Fruit fly (Drosophila melanogaster): ENCODE data around the gene CG14151.
A peak's percentile ranks its signal among the peaks of the same experiment; 100 is the strongest.

CG14151 gene

dm6 chr3L:10664511-10665062 lies 36.3 kb upstream of the CG14151 start, which contains the start of gene simj (continued):
- TF ChIP-seq CG3726 (GFP tag; IDR thresholded peaks at IDR 0.05) (no peak), CG13287 (GFP tag; IDR thresholded peaks at IDR 0.05; ENCODE audit: partially characterized antibody) (peak; percentile 88), Oaz (GFP tag; IDR thresholded peaks at IDR 0.05) (no peak), Kr (GFP tag; optimal IDR thresholded peaks at IDR 0.05) (no peak), sd (tag; optimal IDR thresholded peaks at IDR 0.05) (peak; percentile 59), pan (optimal IDR thresholded peaks at IDR 0.05) (no peak), pan (GFP tag; optimal IDR thresholded peaks at IDR 0.05 in 1 of 2, IDR thresholded peaks at IDR 0.05 in 1 of 2) (peak in 1 of 2 experiments; percentile 27), Fer1 (GFP tag; optimal IDR thresholded peaks at IDR 0.05) (peak; percentile 80), fd64A (GFP tag; optimal IDR thresholded peaks at IDR 0.05) (peak; percentile 50), CG8924 (tag; optimal IDR thresholded peaks at IDR 0.05) (peak; percentile 81), ewg (GFP tag; optimal IDR thresholded peaks at IDR 0.05) (peak; percentile 67), grn (GFP tag; optimal IDR thresholded peaks at IDR 0.05) (peak; percentile 68), ab (GFP tag; optimal IDR thresholded peaks at IDR 0.05) (no peak), Bteb2 (GFP tag; optimal IDR thresholded peaks at IDR 0.05) (peak; percentile 34), Sox102F (GFP tag; optimal IDR thresholded peaks at IDR 0.05) (no peak), CG10565 (GFP tag; optimal IDR thresholded peaks at IDR 0.05) (no peak), CG31441 (GFP tag; IDR thresholded peaks at IDR 0.05) (peak; percentile 46; the same call in 1 of the 2 replicates), grau (tag; optimal IDR thresholded peaks at IDR 0.05) (peak; percentile 52), pho (GFP tag; optimal IDR thresholded peaks at IDR 0.05) (peak; percentile 23), CG11247 (GFP tag; IDR thresholded peaks at IDR 0.05) (0 out of 2 replicates have a peak, but pooled peaks have one; percentile 13), Med (GFP tag) (peak; percentile 95), CG8290 (GFP tag; optimal IDR thresholded peaks at IDR 0.05) (peak; percentile 64), CG8290 (tag; optimal IDR thresholded peaks at IDR 0.05) (peak in 1 of 2 experiments; percentile 87), Sin3A (optimal IDR thresholded peaks at IDR 0.05) (peak; percentile 10), yki (optimal IDR thresholded peaks at IDR 0.05) (no peak), klu (GFP tag; IDR thresholded peaks at IDR 0.05) (no peak), CG12236 (GFP tag; optimal IDR thresholded peaks at IDR 0.05) (peak; percentile 21), eve (GFP tag; optimal IDR thresholded peaks at IDR 0.05) (peak in 1 of 2 experiments; percentile 76), Rfx (GFP tag; IDR thresholded peaks at IDR 0.05) (peak; percentile 80), CG1024 (GFP tag; IDR thresholded peaks at IDR 0.05) (no peak), twi (tag; optimal IDR thresholded peaks at IDR 0.05) (no peak), chn (GFP tag; optimal IDR thresholded peaks at IDR 0.05) (peak; percentile 41), Optix (GFP tag; IDR thresholded peaks at IDR 0.05) (no peak), zen (tag; optimal IDR thresholded peaks at IDR 0.05) (peak; percentile 15), ac (GFP tag; optimal IDR thresholded peaks at IDR 0.05) (no peak), nmo (GFP tag; optimal IDR thresholded peaks at IDR 0.05) (peak; percentile 60), CG17359 (tag; optimal IDR thresholded peaks at IDR 0.05) (peak; percentile 29), CG6791 (GFP tag; IDR thresholded peaks at IDR 0.05; ENCODE audit: partially characterized antibody) (peak; percentile 88), CG7963 (GFP tag; IDR thresholded peaks at IDR 0.05; ENCODE audit: partially characterized antibody) (peak; percentile 74), HLH54F (GFP tag; optimal IDR thresholded peaks at IDR 0.05) (peak; percentile 26), Six4 (GFP tag; optimal IDR thresholded peaks at IDR 0.05) (no peak), Bdp1 (GFP tag; optimal IDR thresholded peaks at IDR 0.05) (no peak), ham (GFP tag; IDR thresholded peaks at IDR 0.05) (no peak), E2f1 (GFP tag; IDR thresholded peaks at IDR 0.05) (0 out of 2 replicates have a peak, but pooled peaks have one; percentile 16), CG31365 (tag; optimal IDR thresholded peaks at IDR 0.05) (peak; percentile 58), Ets97D (GFP tag; optimal IDR thresholded peaks at IDR 0.05) (peak; percentile 86), Poxn (GFP tag; IDR thresholded peaks at IDR 0.05) (no peak), CG33557 (GFP tag; optimal IDR thresholded peaks at IDR 0.05) (no peak), tgo (GFP tag; IDR thresholded peaks at IDR 0.05) (0 out of 3 replicates have a peak, but pooled peaks have one; percentile 18), CG9932 (GFP tag; IDR thresholded peaks at IDR 0.05) (peak; percentile 71), tap (tag; optimal IDR thresholded peaks at IDR 0.05) (no peak), CG10209 (GFP tag; optimal IDR thresholded peaks at IDR 0.05) (peak; percentile 51)
